Worm (Caenorhabditis elegans) whole organism, young adult: ENCODE measurements around the gene glb-31.

Source experiments
- C06A6.2 ChIP-seq: fragments of 200-800 bp; sonication (Bioruptor generic); conservative IDR thresholded peaks from 2 replicates; pipeline ENCODE4 v1.3.6; 2022; ENCODE audit warnings: missing genetic modification characterization, missing compliant biosample characterization
- C17E4.6 ChIP-seq: fragments of 200-800 bp; sonication (Bioruptor generic); IDR thresholded peaks from 2 replicates; pipeline ENCODE4 v1.3.6; 2022; ENCODE audit warnings: missing genetic modification reagents, missing genetic modification characterization, missing compliant biosample characterization
- F10E7.11 ChIP-seq: sonication (generic microtip); optimal IDR thresholded peaks from 2 replicates; lab custom pipeline; 2017; ENCODE audit warnings: mild to moderate bottlenecking, missing genetic modification characterization, moderate library complexity, missing compliant biosample characterization
- F55B11.4 ChIP-seq: sonication (generic microtip); optimal IDR thresholded peaks from 2 replicates; lab custom pipeline; 2016; ENCODE audit warnings: missing compliant biosample characterization, missing genetic modification characterization, borderline replicate concordance; ENCODE audit not compliant: insufficient read depth
- F57C9.4 ChIP-seq: sonication (generic microtip); optimal IDR thresholded peaks from 2 replicates; lab custom pipeline; 2017; ENCODE audit warnings: mild to moderate bottlenecking, missing genetic modification characterization, missing compliant biosample characterization
- K12H6.12 ChIP-seq: fragments of 200-800 bp; sonication (Bioruptor generic); optimal IDR thresholded peaks from 2 replicates; lab custom pipeline; 2018; ENCODE audit warnings: mild to moderate bottlenecking, missing genetic modification characterization, missing compliant biosample characterization
- ZK185.1 ChIP-seq: sonication (generic microtip); optimal IDR thresholded peaks from 2 replicates; lab custom pipeline; 2016; ENCODE audit warnings: mild to moderate bottlenecking, missing genetic modification characterization, missing compliant biosample characterization; ENCODE audit not compliant: poor library complexity, severe bottlenecking
- attf-3 ChIP-seq: fragments of 200-800 bp; sonication (Bioruptor generic); conservative IDR thresholded peaks from 2 replicates; pipeline ENCODE4 v1.3.6; 2022; ENCODE audit warnings: missing genetic modification reagents, missing genetic modification characterization, missing compliant biosample characterization
- attf-5 ChIP-seq: fragments of 200-800 bp; sonication (Bioruptor generic); optimal IDR thresholded peaks from 2 replicates; lab custom pipeline; 2018; ENCODE audit warnings: mild to moderate bottlenecking, missing genetic modification characterization, missing compliant biosample characterization
- bed-2 ChIP-seq: fragments of 200-800 bp; sonication (Bioruptor generic); IDR thresholded peaks from 2 replicates; pipeline ENCODE4 v1.3.6; 2022; ENCODE audit warnings: missing genetic modification reagents, missing genetic modification characterization, missing compliant biosample characterization
- ceh-40 ChIP-seq: fragments of 200-800 bp; sonication (Bioruptor generic); IDR thresholded peaks from 2 replicates; pipeline ENCODE4 v1.3.6; 2022; ENCODE audit warnings: missing genetic modification characterization, missing compliant biosample characterization
- die-1 ChIP-seq: sonication (generic microtip); optimal IDR thresholded peaks from 2 replicates; lab custom pipeline; 2016; ENCODE audit warnings: missing genotype, mild to moderate bottlenecking, missing genetic modification characterization, missing compliant biosample characterization
- dox-1 ChIP-seq: fragments of 200-800 bp; sonication (Bioruptor generic); IDR thresholded peaks from 2 replicates; pipeline ENCODE4 v1.3.6; 2022; ENCODE audit warnings: missing genetic modification reagents, missing genetic modification characterization, missing compliant biosample characterization
- dpff-1 ChIP-seq: sonication (generic microtip); optimal IDR thresholded peaks from 2 replicates; lab custom pipeline; 2017; ENCODE audit warnings: mild to moderate bottlenecking, missing genetic modification characterization, missing compliant biosample characterization
- ets-4 ChIP-seq: fragments of 200-800 bp; sonication (Bioruptor generic); optimal IDR thresholded peaks from 2 replicates; lab custom pipeline; 2018; ENCODE audit warnings: mild to moderate bottlenecking, missing genetic modification characterization, missing compliant biosample characterization
- him-1 ChIP-seq: sonication (generic microtip); optimal IDR thresholded peaks from 2 replicates; lab custom pipeline; 2016; ENCODE audit warnings: missing genotype, missing genetic modification reagents, missing genetic modification characterization, missing compliant biosample characterization
- hmg-1.2 ChIP-seq: fragments of 200-800 bp; sonication (Bioruptor generic); IDR thresholded peaks from 2 replicates; pipeline ENCODE4 v1.3.6; 2022; ENCODE audit warnings: missing genetic modification reagents, missing genetic modification characterization, missing compliant biosample characterization
- lag-1 ChIP-seq: fragments of 200-800 bp; sonication (Bioruptor generic); IDR thresholded peaks from 2 replicates; pipeline ENCODE4 v1.3.6; 2022; ENCODE audit warnings: missing genetic modification reagents, missing genetic modification characterization, missing compliant biosample characterization
- let-607 ChIP-seq, 2 experiments: fragments of 200-800 bp in 1 of 2; sonication (Bioruptor generic) in 1 of 2; sonication (generic microtip) in 1 of 2; optimal IDR thresholded peaks; 2 replicates each; lab custom pipeline; 2016 to 2018; ENCODE audit warnings: mild to moderate bottlenecking in 2 of 2, missing compliant biosample characterization in 2 of 2, missing genetic modification characterization in 2 of 2, moderate library complexity in 2 of 2, missing genotype in 1 of 2
- lin-35 ChIP-seq, 3 experiments: fragments of 150-350 bp in 2 of 3; sonication (generic microtip) in 1 of 3; optimal IDR thresholded peaks; 2 replicates each; lab custom pipeline; 2014 to 2018; ENCODE audit warnings: missing biosample characterization in 3 of 3, missing genetic modification characterization in 3 of 3, missing genetic modification reagents in 3 of 3
- lin-40 ChIP-seq: sonication (generic microtip); optimal IDR thresholded peaks from 2 replicates; lab custom pipeline; 2016; ENCODE audit warnings: missing genetic modification characterization, mild to moderate bottlenecking, missing compliant biosample characterization, missing genotype, missing genetic modification reagents
- madf-8 ChIP-seq: fragments of 200-800 bp; sonication (Bioruptor generic); conservative IDR thresholded peaks from 2 replicates; pipeline ENCODE4 v1.3.6; 2022; ENCODE audit warnings: missing genetic modification reagents, missing genetic modification characterization, missing compliant biosample characterization
- nfya-1 ChIP-seq: sonication (generic microtip); optimal IDR thresholded peaks from 2 replicates; lab custom pipeline; 2017; ENCODE audit warnings: antibody characterized with exemption, missing compliant biosample characterization, missing genetic modification characterization, borderline replicate concordance; ENCODE audit not compliant: insufficient read depth
- pha-4 ChIP-seq: fragments of 150-350 bp; sonication (generic microtip); optimal IDR thresholded peaks from 2 replicates; lab custom pipeline; 2014; ENCODE audit warnings: missing biosample characterization, missing genetic modification reagents, missing genetic modification characterization
- rpc-1 ChIP-seq, 2 experiments: fragments of 150-350 bp in 1 of 2; sonication (generic microtip) in 1 of 2; optimal IDR thresholded peaks; 2 replicates each; lab custom pipeline; 2014 to 2018; ENCODE audit warnings: missing biosample characterization in 1 of 2, missing genetic modification characterization in 1 of 2, missing genetic modification reagents in 1 of 2, missing genotype in 1 of 2
- snpc-1.3 ChIP-seq: sonication (generic microtip); optimal IDR thresholded peaks from 2 replicates; lab custom pipeline; 2017; ENCODE audit warnings: missing genetic modification characterization, mild to moderate bottlenecking, missing compliant biosample characterization, antibody characterized with exemption, moderate library complexity, missing genotype, missing genetic modification reagents; ENCODE audit not compliant: insufficient read depth
- tbp1 ChIP-seq: fragments of 200-800 bp; sonication (Bioruptor generic); optimal IDR thresholded peaks from 2 replicates; lab custom pipeline; 2018; ENCODE audit warnings: mild to moderate bottlenecking, missing genetic modification characterization, missing compliant biosample characterization
- xnd-1 ChIP-seq: sonication (generic microtip); optimal IDR thresholded peaks from 2 replicates; lab custom pipeline; 2016; ENCODE audit warnings: missing genotype, missing genetic modification reagents, missing genetic modification characterization, missing compliant biosample characterization
- ztf-22 ChIP-seq: fragments of 200-800 bp; sonication (Bioruptor generic); optimal IDR thresholded peaks from 2 replicates; lab custom pipeline; 2018; ENCODE audit warnings: mild to moderate bottlenecking, missing genetic modification characterization, moderate library complexity, missing compliant biosample characterization
- ztf-25 ChIP-seq: fragments of 200-800 bp; sonication (Bioruptor generic); IDR thresholded peaks from 2 replicates; pipeline ENCODE4 v1.3.6; 2022; ENCODE audit warnings: missing genetic modification reagents, missing genetic modification characterization, missing compliant biosample characterization

Gene glb-31

ce11 chrII:1306550-1306949, 5.1 kb upstream of the glb-31 start (continued):
- TF ChIP-seq dox-1 (GFP tag; lab: Robert Waterston, UW) (no peak), ceh-40 (no peak), ztf-22 (GFP tag; lab: Kevin White, UChicago) (no peak), lin-35 (GFP tag; optimal IDR thresholded peaks at IDR 0.05; lab: Kevin White, UChicago) (no peak), C06A6.2 (GFP tag; lab: Robert Waterston, UW) (no peak), him-1 (tag; lab: Kevin White, UChicago) (peak; percentile 20), pha-4 (tag; lab: Kevin White, UChicago) (no peak), let-607 (tag; optimal IDR thresholded peaks at IDR 0.05; lab: Kevin White, UChicago) (no peak), xnd-1 (tag; lab: Kevin White, UChicago) (peak; percentile 96), F57C9.4 (tag; lab: Kevin White, UChicago) (no peak), C17E4.6 (GFP tag; lab: Robert Waterston, UW) (no peak), snpc-1.3 (tag; lab: Kevin White, UChicago) (peak; percentile 5)
- TF ChIP-seq, all 124 proteins: peak for 17

- TF ChIP-seq let-607 (tag; optimal IDR thresholded peaks at IDR 0.05; lab: Kevin White, UChicago) (no peak), nfya-1 (tag; lab: Kevin White, UChicago) (no peak), die-1 (no peak), rpc-1 (optimal IDR thresholded peaks at IDR 0.05; lab: Kevin White, UChicago) (no peak), rpc-1 (tag; optimal IDR thresholded peaks at IDR 0.05; lab: Kevin White, UChicago) (no peak), xnd-1 (tag; lab: Kevin White, UChicago) (no peak), K12H6.12 (no peak), F55B11.4 (tag; lab: Kevin White, UChicago) (no peak), madf-8 (GFP tag; lab: Robert Waterston, UW) (no peak), lin-40 (tag; lab: Kevin White, UChicago) (no peak), ztf-25 (GFP tag; lab: Robert Waterston, UW) (no peak), attf-3 (GFP tag; lab: Robert Waterston, UW) (no peak), lag-1 (no peak)
Observed at ce11 chrII:1306036-1306435, 4.6 kb upstream of the glb-31 start, which contains the start of gene emc-2. emc-2 (minus strand) TSS chrII:1306136.

DNA sequence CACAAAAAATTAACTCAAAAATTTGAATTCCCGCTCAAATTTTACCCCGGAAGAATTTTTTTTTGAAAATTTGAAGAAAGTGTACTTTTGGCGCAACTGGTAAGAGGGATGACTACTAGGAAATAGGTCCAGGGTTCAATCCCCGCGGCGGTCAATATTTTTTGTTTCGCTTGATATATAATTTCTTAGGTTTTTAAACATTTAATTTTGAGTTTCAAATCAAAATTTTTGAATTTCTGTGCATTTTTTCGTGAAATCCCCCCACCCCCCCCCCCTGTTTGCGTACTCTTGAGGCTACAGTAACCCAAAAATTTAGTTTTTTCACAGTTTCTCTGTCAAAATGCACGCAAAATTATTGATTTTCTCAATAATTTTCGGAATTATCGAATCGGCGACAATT, 3.3 kb downstream of the glb-31 start, which contains the start of gene Y57G7A.1:
Gene Y57G7A.1, plus strand, starts transcription at position 301 of the 400 bp plus-strand sequence.
- TF ChIP-seq rpc-1 (optimal IDR thresholded peaks at IDR 0.05; lab: Kevin White, UChicago) (peak; percentile 7), rpc-1 (tag; optimal IDR thresholded peaks at IDR 0.05; lab: Kevin White, UChicago) (peak; percentile 48), tbp1 (GFP tag; lab: Kevin White, UChicago) (peak; percentile 31), F10E7.11 (no peak)

DNA sequence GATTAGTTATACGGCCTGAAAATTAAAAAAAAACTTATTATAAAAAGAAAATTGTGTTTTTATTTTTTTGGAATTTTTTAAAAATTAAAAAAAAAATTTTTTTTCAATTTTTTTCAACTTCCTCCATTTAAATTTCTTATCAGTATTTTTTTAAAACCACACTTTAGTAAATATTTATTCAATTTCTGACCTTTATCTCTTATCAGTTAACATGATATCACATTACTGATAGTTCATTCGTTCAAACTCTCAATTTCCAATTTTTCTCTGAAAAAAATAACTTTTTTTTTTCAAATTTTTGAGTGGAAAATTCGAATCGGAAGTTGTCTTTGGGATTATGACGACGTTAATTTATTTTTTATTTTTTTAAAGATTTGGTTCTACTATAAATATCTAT, 3.8 kb downstream of the glb-31 start:
- TF ChIP-seq C17E4.6 (GFP tag; lab: Robert Waterston, UW) (no peak), ZK185.1 (tag; lab: Kevin White, UChicago) (no peak), pha-4 (tag; lab: Kevin White, UChicago) (no peak), ets-4 (GFP tag; lab: Kevin White, UChicago) (no peak), dox-1 (GFP tag; lab: Robert Waterston, UW) (no peak), bed-2 (no peak), rpc-1 (optimal IDR thresholded peaks at IDR 0.05; lab: Kevin White, UChicago) (no peak), rpc-1 (tag; optimal IDR thresholded peaks at IDR 0.05; lab: Kevin White, UChicago) (no peak)

- no peak for TF ChIP-seq dpff-1 (tag; lab: Kevin White, UChicago)
- TF ChIP-seq hmg-1.2 (GFP tag; lab: Robert Waterston, UW), result peak; percentile 82
- no peak for TF ChIP-seq attf-5 (GFP tag; lab: Kevin White, UChicago)
Observed at ce11 chrII:1297044-1297696, 4.3 kb downstream of the glb-31 start.
